Worm (Caenorhabditis elegans): ENCODE measurements around the gene C26B9.7.
A peak's percentile ranks its signal among the peaks of the same experiment; 100 is the strongest.

Gene C26B9.7

DNA sequence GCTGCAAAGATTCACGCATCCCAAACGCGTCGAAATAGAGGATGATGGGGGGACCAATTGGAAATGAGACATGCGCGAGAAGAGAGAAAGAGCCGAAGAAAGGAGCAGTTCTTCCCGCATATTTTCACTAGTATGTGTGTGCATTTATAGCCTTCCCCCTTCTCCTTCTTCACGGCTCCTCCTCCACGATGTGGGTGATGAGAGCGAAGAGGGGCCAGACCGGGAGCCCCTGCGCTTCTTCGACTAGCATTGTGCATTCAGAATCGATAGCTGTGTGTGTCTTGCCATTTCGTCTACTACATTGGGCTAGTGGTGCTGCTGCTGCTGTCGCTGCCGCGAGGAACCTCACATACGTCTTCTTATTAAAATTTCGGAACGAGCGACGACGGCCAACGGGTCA, 26.1 kb downstream of the C26B9.7 start, which contains the start of gene jkk-1 (continued):
- peak; percentile 29 for TF ChIP-seq unc-86 (tag; optimal IDR thresholded peaks at IDR 0.05)
- TF ChIP-seq sox-4 (tag; optimal IDR thresholded peaks at IDR 0.05), result no peak
- TF ChIP-seq ceh-63 (GFP tag; optimal IDR thresholded peaks at IDR 0.05), result no peak
- TF ChIP-seq zip-4 (GFP tag; optimal IDR thresholded peaks at IDR 0.05), result no peak
- no peak for TF ChIP-seq C16A3.4 (tag; optimal IDR thresholded peaks at IDR 0.05)
- TF ChIP-seq fkh-8 (tag; optimal IDR thresholded peaks at IDR 0.05), result peak; percentile 58
- TF ChIP-seq xbp-1 (tag; optimal IDR thresholded peaks at IDR 0.05), result peak; percentile 22
- peak; percentile 52 for TF ChIP-seq fkh-10 (GFP tag; optimal IDR thresholded peaks at IDR 0.05)
- TF ChIP-seq zag-1 (tag; optimal IDR thresholded peaks at IDR 0.05), result no peak
- no peak for TF ChIP-seq snpc-4 (tag; optimal IDR thresholded peaks at IDR 0.05)
- TF ChIP-seq unc-30 (tag; optimal IDR thresholded peaks at IDR 0.05), result no peak
- TF ChIP-seq dpl-1 (GFP tag; optimal IDR thresholded peaks at IDR 0.05), result no peak
- no peak for TF ChIP-seq blmp-1 (tag; optimal IDR thresholded peaks at IDR 0.05)
- no peak for TF ChIP-seq lin-15B (tag; optimal IDR thresholded peaks at IDR 0.05)
- TF ChIP-seq tbx-2 (tag; optimal IDR thresholded peaks at IDR 0.05), result no peak
- TF ChIP-seq nhr-90 (tag; optimal IDR thresholded peaks at IDR 0.05; ENCODE audit: poor library complexity), result no peak
- TF ChIP-seq tlp-1 (tag; optimal IDR thresholded peaks at IDR 0.05), result no peak
- no peak for TF ChIP-seq egl-27 (tag; optimal IDR thresholded peaks at IDR 0.05)
- TF ChIP-seq mep-1 (tag; optimal IDR thresholded peaks at IDR 0.05), result no peak
- TF ChIP-seq hpl-2 (GFP tag; optimal IDR thresholded peaks at IDR 0.05), result no peak
- TF ChIP-seq lsy-2 (tag; optimal IDR thresholded peaks at IDR 0.05), result peak in 1 of 2 experiments; percentile 21
- TF ChIP-seq nhr-71 (tag; optimal IDR thresholded peaks at IDR 0.05), result peak; percentile 34
- peak; percentile 36 to 53 (median 39) for TF ChIP-seq ceh-82 (tag; optimal IDR thresholded peaks at IDR 0.05)
- no peak for TF ChIP-seq jun-1 (tag; optimal IDR thresholded peaks at IDR 0.05)
- no peak for TF ChIP-seq ceh-90 (tag; optimal IDR thresholded peaks at IDR 0.05)
- TF ChIP-seq ztf-4 (tag; optimal IDR thresholded peaks at IDR 0.05), result no peak
- no peak for TF ChIP-seq nhr-237 (tag; optimal IDR thresholded peaks at IDR 0.05)
- TF ChIP-seq pax-3 (tag; optimal IDR thresholded peaks at IDR 0.05), result no peak
- TF ChIP-seq isw-1 (GFP tag; IDR thresholded peaks at IDR 0.05), result no peak
- no peak for TF ChIP-seq unc-98 (GFP tag; IDR thresholded peaks at IDR 0.05)
- TF ChIP-seq skn-1 (tag; optimal IDR thresholded peaks at IDR 0.05), result no peak
- TF ChIP-seq nhr-85 (tag), result no peak
- no peak for TF ChIP-seq pag-3 (tag; optimal IDR thresholded peaks at IDR 0.05; ENCODE audit: borderline replicate concordance, insufficient read depth)
- no peak for TF ChIP-seq elt-2 (tag; optimal IDR thresholded peaks at IDR 0.05)
- TF ChIP-seq unc-62 (GFP tag; optimal IDR thresholded peaks at IDR 0.05), result no peak
- TF ChIP-seq egl-13 (tag; optimal IDR thresholded peaks at IDR 0.05), result peak; percentile 14
- TF ChIP-seq C34B4.2 (tag; optimal IDR thresholded peaks at IDR 0.05), result no peak
- TF ChIP-seq snu-23 (GFP tag; optimal IDR thresholded peaks at IDR 0.05), result peak; percentile 14
- TF ChIP-seq mef-2 (tag; optimal IDR thresholded peaks at IDR 0.05), result no peak
- TF ChIP-seq swsn-7 (tag; optimal IDR thresholded peaks at IDR 0.05), result peak; percentile 10
- peak; percentile 83 for TF ChIP-seq lin-14 (GFP tag; optimal IDR thresholded peaks at IDR 0.05)
- TF ChIP-seq efl-3 (GFP tag; optimal IDR thresholded peaks at IDR 0.05), result no peak
- no peak for TF ChIP-seq nhr-20 (tag; optimal IDR thresholded peaks at IDR 0.05)
- no peak for TF ChIP-seq ceh-8 (GFP tag; optimal IDR thresholded peaks at IDR 0.05)
- TF ChIP-seq dsc-1 (tag; optimal IDR thresholded peaks at IDR 0.05), result no peak
- no peak for TF ChIP-seq efl-1 (optimal IDR thresholded peaks at IDR 0.05)
- TF ChIP-seq efl-1 (GFP tag; optimal IDR thresholded peaks at IDR 0.05 in 1 of 2), result no peak
- TF ChIP-seq ceh-88 (GFP tag; IDR thresholded peaks at IDR 0.05), result no peak
- no peak for TF ChIP-seq F16B12.6 (tag; optimal IDR thresholded peaks at IDR 0.05)
- no peak for TF ChIP-seq aly-2 (tag; optimal IDR thresholded peaks at IDR 0.05)
- TF ChIP-seq nhr-47 (tag; optimal IDR thresholded peaks at IDR 0.05), result peak; percentile 53
- no peak for TF ChIP-seq elt-3 (tag; optimal IDR thresholded peaks at IDR 0.05)
- no peak for TF ChIP-seq ets-5 (GFP tag; IDR thresholded peaks at IDR 0.05)
- TF ChIP-seq nhr-28 (tag; optimal IDR thresholded peaks at IDR 0.05), result no peak

Measured in whole organism, L1 larva.